Worm (Caenorhabditis elegans): ENCODE measurements around the gene F49E12.8.
A peak's percentile ranks its signal among the peaks of the same experiment; 100 is the strongest.

The F49E12.8 gene

ce11 chrII:8394205-8394604, at the start of gene F49E12.8:
Gene F49E12.8 (minus strand): TSS chrII:8394305.
- TF ChIP-seq hlh-11 (tag; optimal IDR thresholded peaks at IDR 0.05) (no peak), dve-1 (tag; optimal IDR thresholded peaks at IDR 0.05; ENCODE audit: insufficient read depth) (peak; percentile 24)

ce11 chrII:8442717-8443223, 48.7 kb upstream of the F49E12.8 start, which contains the start of gene eif-3.G:
Gene eif-3.G (plus strand): TSS chrII:8442767.
- TF ChIP-seq snpc-1.2 (GFP tag; IDR thresholded peaks at IDR 0.05) (0 out of 2 replicates have a peak, but pooled peaks have one; percentile 10), lim-7 (GFP tag; IDR thresholded peaks at IDR 0.05) (no peak)

ce11 chrII:8442176-8442575, 48.1 kb upstream of the F49E12.8 start:
- TF ChIP-seq dmd-6 (GFP tag; IDR thresholded peaks at IDR 0.05) = peak; percentile 9; the same call in 1 of the 2 replicates
- peak; percentile 39 for TF ChIP-seq duxl-1 (tag; optimal IDR thresholded peaks at IDR 0.05; ENCODE audit: poor library complexity)
- peak; percentile 60 for TF ChIP-seq lin-38 (GFP tag; IDR thresholded peaks at IDR 0.05)
- TF ChIP-seq Y48G9A.11 (GFP tag; IDR thresholded peaks at IDR 0.05) = peak; percentile 6; the same call in 1 of the 2 replicates
- TF ChIP-seq fos-1 (tag; optimal IDR thresholded peaks at IDR 0.05) = no peak
- no peak for TF ChIP-seq unc-62 (GFP tag; optimal IDR thresholded peaks at IDR 0.05 in 1 of 2)
- no peak for TF ChIP-seq unc-62 (tag; optimal IDR thresholded peaks at IDR 0.05)
- peak; percentile 74 for TF ChIP-seq nhr-28 (tag; optimal IDR thresholded peaks at IDR 0.05)
- TF ChIP-seq dve-1 (tag; optimal IDR thresholded peaks at IDR 0.05; ENCODE audit: insufficient read depth) = peak; percentile 46
- TF ChIP-seq lsy-2 (tag; optimal IDR thresholded peaks at IDR 0.05) = peak in 1 of 2 experiments; percentile 91
- TF ChIP-seq zip-11 (GFP tag; IDR thresholded peaks at IDR 0.05) = no peak
- TF ChIP-seq pqm-1 (tag; optimal IDR thresholded peaks at IDR 0.05) = no peak
- peak; percentile 48 for TF ChIP-seq mep-1 (tag; optimal IDR thresholded peaks at IDR 0.05)
- no peak for TF ChIP-seq F37D6.2 (tag; optimal IDR thresholded peaks at IDR 0.05)
- peak; percentile 57 for TF ChIP-seq dpl-1 (GFP tag; optimal IDR thresholded peaks at IDR 0.05)
- peak; percentile 48 for TF ChIP-seq hlh-30 (tag; optimal IDR thresholded peaks at IDR 0.05; ENCODE audit: insufficient read depth)
- TF ChIP-seq hlh-11 (tag; optimal IDR thresholded peaks at IDR 0.05) = peak; percentile 26
- TF ChIP-seq dmd-8 (GFP tag; IDR thresholded peaks at IDR 0.05) = no peak
- TF ChIP-seq egl-43 (GFP tag; IDR thresholded peaks at IDR 0.05) = no peak
- TF ChIP-seq ceh-20 (GFP tag; IDR thresholded peaks at IDR 0.05) = 0 out of 2 replicates have a peak, but pooled peaks have one; percentile 12
- peak in 1 of 2 experiments; percentile 5 for TF ChIP-seq hif-1 (tag; optimal IDR thresholded peaks at IDR 0.05)
- no peak for TF ChIP-seq zfp-3 (GFP tag; conservative IDR thresholded peaks at IDR 0.05)
- TF ChIP-seq hmg-1.1 (GFP tag; IDR thresholded peaks at IDR 0.05) = peak; percentile 48
- no peak for TF ChIP-seq unc-130 (GFP tag; optimal IDR thresholded peaks at IDR 0.05)
- peak; percentile 23; the same call in 1 of the 2 replicates for TF ChIP-seq T26A8.4 (GFP tag; IDR thresholded peaks at IDR 0.05)
- TF ChIP-seq rbr-2 (tag; optimal IDR thresholded peaks at IDR 0.05) = peak; percentile 32
- peak; percentile 69 for TF ChIP-seq mes-2 (tag; optimal IDR thresholded peaks at IDR 0.05; ENCODE audit: poor library complexity, severe bottlenecking)

ce11 chrII:8441519-8441918, 47.4 kb upstream of the F49E12.8 start:
- TF ChIP-seq jun-1 (tag; optimal IDR thresholded peaks at IDR 0.05) = no peak
- peak; percentile 78 for TF ChIP-seq gei-8 (GFP tag; optimal IDR thresholded peaks at IDR 0.05)
- TF ChIP-seq sdz-12 (GFP tag; optimal IDR thresholded peaks at IDR 0.05) = no peak
- TF ChIP-seq nhr-48 (tag; optimal IDR thresholded peaks at IDR 0.05) = peak; percentile 46
- TF ChIP-seq duxl-1 (tag; optimal IDR thresholded peaks at IDR 0.05; ENCODE audit: poor library complexity) = peak; percentile 80
- peak; percentile 72 to 77; a peak in 3 of 4 replicates for TF ChIP-seq madf-5 (GFP tag; IDR thresholded peaks at IDR 0.05)
- peak; percentile 79; the same call in 1 of the 2 replicates for TF ChIP-seq zfp-3 (GFP tag; conservative IDR thresholded peaks at IDR 0.05)
- peak; percentile 99 for TF ChIP-seq dmd-8 (GFP tag; IDR thresholded peaks at IDR 0.05)
- no peak for TF ChIP-seq dpl-1 (GFP tag; optimal IDR thresholded peaks at IDR 0.05)
- no peak for TF ChIP-seq ceh-44 (GFP tag; IDR thresholded peaks at IDR 0.05)
- no peak for TF ChIP-seq nhr-76 (tag; optimal IDR thresholded peaks at IDR 0.05)
- TF ChIP-seq cey-2 (tag; optimal IDR thresholded peaks at IDR 0.05; ENCODE audit: borderline replicate concordance, insufficient read depth) = no peak
- TF ChIP-seq ZK337.2 (GFP tag; IDR thresholded peaks at IDR 0.05) = 0 out of 2 replicates have a peak, but pooled peaks have one; percentile 25
- TF ChIP-seq ceh-20 (GFP tag; IDR thresholded peaks at IDR 0.05) = peak; percentile 71; the same call in 1 of the 2 replicates
- TF ChIP-seq F44E2.7 (GFP tag; IDR thresholded peaks at IDR 0.05) = peak; percentile 99
- peak in 1 of 2 experiments; percentile 32 for TF ChIP-seq lsy-2 (tag; optimal IDR thresholded peaks at IDR 0.05)
- no peak for TF ChIP-seq fos-1 (tag; optimal IDR thresholded peaks at IDR 0.05)
- peak; percentile 81 for TF ChIP-seq T26A8.4 (GFP tag; IDR thresholded peaks at IDR 0.05)
- TF ChIP-seq skn-1 (tag; optimal IDR thresholded peaks at IDR 0.05) = no peak
- peak; percentile 88 for TF ChIP-seq D1046.2 (GFP tag; IDR thresholded peaks at IDR 0.05)
- peak; percentile 55 for TF ChIP-seq nhr-102 (tag; optimal IDR thresholded peaks at IDR 0.05)
- peak; percentile 38 for TF ChIP-seq unc-130 (GFP tag; optimal IDR thresholded peaks at IDR 0.05)
- TF ChIP-seq lir-3 (tag; optimal IDR thresholded peaks at IDR 0.05) = peak; percentile 85
- peak; percentile 20; the same call in 1 of the 2 replicates for TF ChIP-seq dmd-6 (GFP tag; IDR thresholded peaks at IDR 0.05)
